Worm (Caenorhabditis elegans) whole organism, late embryonic: ENCODE data around the gene F13A2.5.

Experiments used
- C38D4.7 ChIP-seq: fragments of 200-800 bp; sonication (Bioruptor generic); optimal IDR thresholded peaks from 2 replicates; lab custom pipeline; 2018; ENCODE audit warnings: mild to moderate bottlenecking, missing genetic modification characterization, moderate library complexity, missing compliant biosample characterization
- F13H6.1 ChIP-seq: sonication (generic microtip); optimal IDR thresholded peaks from 2 replicates; lab custom pipeline; 2016; ENCODE audit warnings: missing genetic modification characterization, missing compliant biosample characterization
- K02D7.2 ChIP-seq: sonication (generic microtip); optimal IDR thresholded peaks from 2 replicates; lab custom pipeline; 2017; ENCODE audit warnings: mild to moderate bottlenecking, missing genetic modification characterization, missing compliant biosample characterization
- K09A11.1 ChIP-seq: sonication (generic microtip); optimal IDR thresholded peaks from 2 replicates; lab custom pipeline; 2017; ENCODE audit warnings: antibody characterized with exemption, mild to moderate bottlenecking, missing genetic modification characterization, missing compliant biosample characterization; ENCODE audit not compliant: insufficient read depth
- Y22D7AL.16 ChIP-seq: sonication (generic microtip); optimal IDR thresholded peaks from 2 replicates; lab custom pipeline; 2016; ENCODE audit warnings: missing genetic modification characterization, missing compliant biosample characterization
- ahr-1 ChIP-seq: sonication (generic microtip); optimal IDR thresholded peaks from 2 replicates; lab custom pipeline; 2016; ENCODE audit warnings: missing genetic modification characterization, missing compliant biosample characterization
- ama-1 ChIP-seq: fragments of 150-350 bp; optimal IDR thresholded peaks from 2 replicates; lab custom pipeline; 2014
- ceh-18 ChIP-seq: sonication (generic microtip); optimal IDR thresholded peaks from 2 replicates; lab custom pipeline; 2016; ENCODE audit warnings: missing genetic modification characterization, missing compliant biosample characterization
- ceh-19 ChIP-seq: fragments of 200-800 bp; sonication (Bioruptor generic); optimal IDR thresholded peaks from 2 replicates; lab custom pipeline; 2018; ENCODE audit warnings: mild to moderate bottlenecking, missing genetic modification characterization, missing compliant biosample characterization
- ceh-2 ChIP-seq: sonication (generic microtip); optimal IDR thresholded peaks from 2 replicates; lab custom pipeline; 2016; ENCODE audit warnings: missing genotype, missing genetic modification characterization, missing compliant biosample characterization
- ceh-22 ChIP-seq: sonication (generic microtip); optimal IDR thresholded peaks from 2 replicates; lab custom pipeline; 2017; ENCODE audit warnings: missing biosample characterization, missing genetic modification characterization
- ceh-24 ChIP-seq: sonication (generic microtip); optimal IDR thresholded peaks from 2 replicates; lab custom pipeline; 2016; ENCODE audit warnings: mild to moderate bottlenecking, missing genetic modification characterization, missing compliant biosample characterization
- ceh-31 ChIP-seq: sonication (generic microtip); optimal IDR thresholded peaks from 2 replicates; lab custom pipeline; 2016; ENCODE audit warnings: missing genetic modification characterization, missing compliant biosample characterization
- ceh-34 ChIP-seq: sonication (generic microtip); optimal IDR thresholded peaks from 2 replicates; lab custom pipeline; 2016; ENCODE audit warnings: mild to moderate bottlenecking, missing genetic modification characterization, missing compliant biosample characterization
- ceh-45 ChIP-seq: fragments of 200-800 bp; sonication (Bioruptor generic); IDR thresholded peaks from 2 replicates; pipeline ENCODE4 v1.3.6; 2022; ENCODE audit warnings: missing genetic modification reagents, missing genetic modification characterization, missing compliant biosample characterization
- ceh-9 ChIP-seq: sonication (generic microtip); optimal IDR thresholded peaks from 2 replicates; lab custom pipeline; 2016; ENCODE audit warnings: mild to moderate bottlenecking, missing genetic modification characterization, inconsistent platforms, missing compliant biosample characterization
- dve-1 ChIP-seq: sonication (generic microtip); optimal IDR thresholded peaks from 2 replicates; lab custom pipeline; 2017; ENCODE audit warnings: antibody characterized with exemption, mild to moderate bottlenecking, missing genetic modification characterization, missing compliant biosample characterization
- elt-2 ChIP-seq: sonication (generic microtip); optimal IDR thresholded peaks from 2 replicates; lab custom pipeline; 2016; ENCODE audit warnings: missing genetic modification reagents, missing genetic modification characterization, missing compliant biosample characterization
- ets-4 ChIP-seq: sonication (generic microtip); optimal IDR thresholded peaks from 2 replicates; lab custom pipeline; 2016; ENCODE audit warnings: missing genetic modification characterization, missing compliant biosample characterization
- eyg-1 ChIP-seq: sonication (generic microtip); optimal IDR thresholded peaks from 2 replicates; lab custom pipeline; 2016; ENCODE audit warnings: missing genotype, missing genetic modification characterization, missing compliant biosample characterization
- fax-1 ChIP-seq: sonication (generic microtip); optimal IDR thresholded peaks from 2 replicates; lab custom pipeline; 2016; ENCODE audit warnings: missing genotype, missing genetic modification characterization, missing compliant biosample characterization
- gmeb-2 ChIP-seq: sonication (generic microtip); optimal IDR thresholded peaks from 2 replicates; lab custom pipeline; 2016; ENCODE audit warnings: missing genetic modification characterization, inconsistent platforms, missing compliant biosample characterization
- hlh-13 ChIP-seq: fragments of 200-800 bp; sonication (Bioruptor generic); optimal IDR thresholded peaks from 2 replicates; lab custom pipeline; 2018; ENCODE audit warnings: mild to moderate bottlenecking, missing genetic modification characterization, missing compliant biosample characterization
- hlh-15 ChIP-seq: sonication (generic microtip); optimal IDR thresholded peaks from 2 replicates; lab custom pipeline; 2016; ENCODE audit warnings: missing genetic modification characterization, missing compliant biosample characterization
- hlh-30 ChIP-seq: sonication (generic microtip); optimal IDR thresholded peaks from 2 replicates; lab custom pipeline; 2017; ENCODE audit warnings: antibody characterized with exemption, missing genetic modification characterization, missing compliant biosample characterization; ENCODE audit not compliant: insufficient read depth
- hlh-6 ChIP-seq: sonication (generic microtip); optimal IDR thresholded peaks from 2 replicates; lab custom pipeline; 2016; ENCODE audit warnings: missing genotype, missing genetic modification characterization, missing compliant biosample characterization
- hlh-8 ChIP-seq: sonication (generic microtip); optimal IDR thresholded peaks from 2 replicates; lab custom pipeline; 2016; ENCODE audit warnings: missing genotype, missing genetic modification characterization, missing compliant biosample characterization
- lin-11 ChIP-seq: fragments of 200-800 bp; sonication (Bioruptor generic); optimal IDR thresholded peaks from 2 replicates; lab custom pipeline; 2018; ENCODE audit warnings: mild to moderate bottlenecking, missing genetic modification characterization, missing compliant biosample characterization
- nhr-232 ChIP-seq: sonication (generic microtip); optimal IDR thresholded peaks from 2 replicates; lab custom pipeline; 2016; ENCODE audit warnings: missing genetic modification characterization, missing compliant biosample characterization
- odd-2 ChIP-seq: sonication (generic microtip); optimal IDR thresholded peaks from 2 replicates; lab custom pipeline; 2017; ENCODE audit warnings: antibody characterized with exemption, mild to moderate bottlenecking, missing genetic modification characterization, missing compliant biosample characterization
- pat-9 ChIP-seq: fragments of 200-800 bp; sonication (Bioruptor generic); optimal IDR thresholded peaks from 2 replicates; lab custom pipeline; 2018; ENCODE audit warnings: mild to moderate bottlenecking, missing genetic modification characterization, moderate library complexity, missing compliant biosample characterization
- pha-2 ChIP-seq: sonication (generic microtip); optimal IDR thresholded peaks from 2 replicates; lab custom pipeline; 2017; ENCODE audit warnings: mild to moderate bottlenecking, missing genetic modification characterization, missing compliant biosample characterization
- pha-4 ChIP-seq: fragments of 150-350 bp; optimal IDR thresholded peaks from 2 replicates; lab custom pipeline; 2018; ENCODE audit warnings: missing biosample characterization, missing genetic modification reagents, missing genetic modification characterization
- pqm-1 ChIP-seq: sonication (generic microtip); optimal IDR thresholded peaks from 2 replicates; lab custom pipeline; 2016; ENCODE audit warnings: missing genetic modification characterization, missing compliant biosample characterization
- pros-1 ChIP-seq: fragments of 150-350 bp; optimal IDR thresholded peaks from 2 replicates; lab custom pipeline; 2014; ENCODE audit warnings: missing biosample characterization, missing genetic modification reagents, missing genetic modification characterization
- rnt-1 ChIP-seq: sonication (generic microtip); optimal IDR thresholded peaks from 2 replicates; lab custom pipeline; 2016; ENCODE audit warnings: missing genetic modification characterization, missing compliant biosample characterization
- sox-2 ChIP-seq: fragments of 200-800 bp; sonication (Bioruptor generic); IDR thresholded peaks from 2 replicates; pipeline ENCODE4 v1.3.6; 2022; ENCODE audit warnings: missing genetic modification reagents, missing genetic modification characterization, missing compliant biosample characterization
- sox-4 ChIP-seq: sonication (generic microtip); optimal IDR thresholded peaks from 2 replicates; lab custom pipeline; 2017; ENCODE audit warnings: mild to moderate bottlenecking, missing genetic modification characterization, inconsistent platforms, missing compliant biosample characterization
- unc-55 ChIP-seq: sonication (generic microtip); optimal IDR thresholded peaks from 2 replicates; lab custom pipeline; 2017; ENCODE audit warnings: missing biosample characterization, missing genetic modification reagents, missing genetic modification characterization
- zip-5 ChIP-seq: sonication (generic microtip); optimal IDR thresholded peaks from 2 replicates; lab custom pipeline; 2016; ENCODE audit warnings: missing genetic modification characterization, missing compliant biosample characterization
- ztf-16 ChIP-seq: sonication (generic microtip); optimal IDR thresholded peaks from 2 replicates; lab custom pipeline; 2017; ENCODE audit warnings: missing genetic modification characterization, missing compliant biosample characterization

Gene F13A2.5

DNA sequence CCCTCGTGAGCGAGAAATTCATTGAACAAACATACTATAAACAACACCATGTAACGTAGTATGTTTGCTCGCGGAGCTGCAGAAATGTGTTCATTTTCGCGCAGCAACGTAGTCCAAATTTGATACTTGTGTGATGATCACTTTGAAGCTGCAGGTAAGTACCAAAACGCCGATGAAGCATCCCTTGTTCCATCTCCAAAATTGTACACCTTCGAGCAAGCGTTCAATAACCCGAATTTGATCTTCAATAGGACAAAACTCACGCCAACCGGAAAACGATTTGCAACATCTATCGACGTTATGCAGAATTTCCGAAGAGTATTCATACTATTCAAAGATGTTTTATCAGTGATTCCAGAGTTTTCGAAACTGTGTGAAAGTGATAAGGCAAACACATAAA, 8.9 kb upstream of the F13A2.5 start, which contains the start of gene Y47D7A.3:
Gene Y47D7A.3, plus strand, starts transcription at position 301 of the 400 bp plus-strand sequence.
- no peak for TF ChIP-seq sox-2 (GFP tag; lab: Robert Waterston, UW)

DNA sequence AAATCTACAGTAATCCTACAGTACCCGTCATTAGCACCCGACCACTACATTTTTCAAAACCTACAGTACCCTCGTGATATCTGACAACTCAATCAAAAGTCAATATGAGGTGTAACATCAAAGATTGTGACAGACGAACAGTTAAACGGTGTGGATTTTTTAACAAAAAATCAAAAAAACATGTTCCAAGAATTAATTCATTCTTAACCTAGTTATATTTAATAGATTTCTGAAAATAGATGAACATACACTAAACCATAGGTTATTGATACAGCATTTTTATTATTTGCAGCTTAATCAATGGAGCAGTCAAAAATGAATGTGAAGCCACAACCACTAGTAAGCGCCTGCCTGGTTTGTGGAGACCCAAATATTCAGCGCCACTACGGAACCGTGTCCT, 5.8 kb upstream of the F13A2.5 start, which contains the start of gene nhr-118:
Gene nhr-118, plus strand, starts transcription at position 301 of the 400 bp plus-strand sequence.
- TF ChIP-seq F13H6.1 (tag; lab: Kevin White, UChicago) (no peak), unc-55 (GFP tag; lab: Kevin White, UChicago) (no peak), nhr-232 (no peak), Y22D7AL.16 (tag; lab: Kevin White, UChicago) (no peak), ceh-19 (GFP tag; lab: Kevin White, UChicago) (no peak), rnt-1 (tag; lab: Kevin White, UChicago) (no peak), dve-1 (tag; lab: Kevin White, UChicago) (no peak)

ce11 chrV:4400118-4400517, 1.6 kb downstream of the F13A2.5 start, which contains the start of gene F13A2.4:
F13A2.4 (minus strand) TSS chrV:4400218.
- TF ChIP-seq C38D4.7 (GFP tag; lab: Kevin White, UChicago) (no peak), ceh-34 (no peak), ztf-16 (tag; lab: Kevin White, UChicago) (no peak), ceh-31 (no peak), ceh-24 (tag; lab: Kevin White, UChicago) (no peak), odd-2 (no peak)

ce11 chrV:4398884-4399283, 2.9 kb downstream of the F13A2.5 start:
- TF ChIP-seq ahr-1 (tag; lab: Kevin White, UChicago) (no peak), pros-1 (no peak), hlh-6 (tag; lab: Kevin White, UChicago) (no peak), K09A11.1 (tag; lab: Kevin White, UChicago) (no peak), hlh-13 (GFP tag; lab: Kevin White, UChicago) (no peak), pqm-1 (no peak), gmeb-2 (tag; lab: Kevin White, UChicago) (no peak), ets-4 (no peak), pat-9 (no peak)
- TF ChIP-seq, all 69 proteins: peak for 0

- no peak for TF ChIP-seq zip-5 (tag; lab: Kevin White, UChicago)
- TF ChIP-seq ceh-19 (GFP tag; lab: Kevin White, UChicago), result no peak
- TF ChIP-seq, all 69 proteins: peak for 0
Measured at ce11 chrV:4398127-4398526, 3.6 kb downstream of the F13A2.5 start.

ce11 chrV:4396257-4396656, 5.5 kb downstream of the F13A2.5 start, which contains the start of gene F13A2.3:
F13A2.3 (minus strand) TSS chrV:4396357.
- TF ChIP-seq pros-1 (no peak), fax-1 (tag; lab: Kevin White, UChicago) (no peak), K02D7.2 (tag; lab: Kevin White, UChicago) (no peak), unc-55 (GFP tag; lab: Kevin White, UChicago) (no peak), pha-4 (tag; lab: Kevin White, UChicago) (no peak)

DNA sequence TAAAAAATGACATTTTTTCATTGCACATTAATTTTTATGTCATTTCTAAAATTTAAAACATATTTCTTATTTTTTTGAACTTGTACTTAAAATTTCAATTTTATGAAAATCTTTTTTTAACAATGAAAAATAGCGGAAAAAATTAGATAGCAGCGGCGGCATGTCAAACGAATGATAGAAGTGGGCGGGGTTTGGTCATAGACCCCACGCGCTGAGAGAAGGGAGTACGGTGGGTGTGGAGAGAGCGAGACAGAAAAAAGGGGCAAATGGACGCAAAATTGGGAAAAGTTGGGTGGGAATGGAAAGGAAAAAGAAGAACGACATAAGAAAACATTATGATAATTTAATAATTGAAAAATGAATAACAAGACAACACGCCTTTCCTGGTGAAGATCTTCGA, 13.8 kb downstream of the F13A2.5 start:
- no peak for TF ChIP-seq ceh-45 (GFP tag; lab: Robert Waterston, UW)
- TF ChIP-seq hlh-15 (tag; lab: Kevin White, UChicago), result no peak
- TF ChIP-seq sox-4 (tag; lab: Kevin White, UChicago), result no peak
- no peak for TF ChIP-seq ceh-2 (tag; lab: Kevin White, UChicago)
- TF ChIP-seq lin-11 (tag; lab: Kevin White, UChicago), result no peak
- no peak for TF ChIP-seq pha-4 (tag; lab: Kevin White, UChicago)
- TF ChIP-seq pha-2, result no peak
- no peak for TF ChIP-seq nhr-232
- TF ChIP-seq K09A11.1 (tag; lab: Kevin White, UChicago), result no peak
- no peak for TF ChIP-seq ceh-18 (tag; lab: Kevin White, UChicago)
- TF ChIP-seq ceh-9 (tag; lab: Kevin White, UChicago), result no peak
- no peak for TF ChIP-seq hlh-30 (tag; lab: Kevin White, UChicago)
- TF ChIP-seq ama-1 (lab: Kevin White, UChicago), result no peak
- no peak for TF ChIP-seq elt-2 (tag; lab: Kevin White, UChicago)
- no peak for TF ChIP-seq ceh-22 (tag; lab: Kevin White, UChicago)
- no peak for TF ChIP-seq hlh-8 (tag; lab: Kevin White, UChicago)
- TF ChIP-seq K02D7.2 (tag; lab: Kevin White, UChicago), result no peak
- TF ChIP-seq eyg-1 (tag; lab: Kevin White, UChicago), result no peak
